ENCODE assay signal across 2 worm cellular contexts in the genomic region with DNA sequence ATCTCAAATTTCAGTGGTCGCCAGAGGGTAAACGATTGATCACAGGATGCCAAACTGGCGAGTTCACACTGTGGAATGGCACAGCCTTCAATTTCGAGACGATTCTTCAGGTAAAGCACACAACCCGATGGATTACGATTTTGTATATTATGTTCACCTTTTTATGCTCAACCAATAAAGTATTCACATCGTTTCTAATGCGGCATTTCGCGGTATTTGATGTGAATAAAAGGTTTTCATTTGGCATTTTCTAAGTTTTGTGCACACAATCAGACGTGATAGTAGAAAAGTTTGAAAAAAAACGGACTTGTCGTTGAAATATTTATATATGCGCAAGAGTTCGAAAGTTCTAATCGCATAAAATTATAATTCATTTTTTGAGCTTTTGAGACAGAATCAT.
TF ChIP-seq lines count a peak whose summit lies in the region.

No protein-coding gene starts in this region.

TF ChIP-seq in whole organism, L4 larva, 104 proteins besides CTCF, POLR2A, EP300 and RAD21:
- TF ChIP-seq ceh-32 (tag; optimal IDR thresholded peaks at IDR 0.05; lab: Kevin White, UChicago; ENCODE audit: poor library complexity), result no peak
- TF ChIP-seq jun-1 (tag; optimal IDR thresholded peaks at IDR 0.05; lab: Kevin White, UChicago), result no peak
- TF ChIP-seq skn-1 (tag; optimal IDR thresholded peaks at IDR 0.05; lab: Kevin White, UChicago), result no peak
- no peak for TF ChIP-seq D1046.2 (GFP tag; IDR thresholded peaks at IDR 0.05; lab: Robert Waterston, UW)
- no peak for TF ChIP-seq mep-1 (tag; optimal IDR thresholded peaks at IDR 0.05; lab: Kevin White, UChicago)
- TF ChIP-seq saeg-2 (GFP tag; IDR thresholded peaks at IDR 0.05; lab: Robert Waterston, UW), result no peak
- no peak for TF ChIP-seq mxl-3 (GFP tag; optimal IDR thresholded peaks at IDR 0.05; lab: Kevin White, UChicago)
- TF ChIP-seq F44E2.7 (GFP tag; IDR thresholded peaks at IDR 0.05; lab: Robert Waterston, UW), result no peak
- TF ChIP-seq aha-1 (tag; lab: Kevin White, UChicago), result peak; percentile 83
- no peak for TF ChIP-seq lin-1 (GFP tag; IDR thresholded peaks at IDR 0.05; lab: Robert Waterston, UW)
- peak in 1 of 2 experiments; percentile 77 for TF ChIP-seq unc-62 (GFP tag; optimal IDR thresholded peaks at IDR 0.05 in 1 of 2; lab: Kevin White, UChicago)
- no peak for TF ChIP-seq unc-62 (tag; optimal IDR thresholded peaks at IDR 0.05; lab: Kevin White, UChicago)

TF ChIP-seq in whole organism, young adult, 124 proteins besides CTCF, POLR2A, EP300 and RAD21:
- no peak for TF ChIP-seq atf-7 (tag; optimal IDR thresholded peaks at IDR 0.05; lab: Kevin White, UChicago)
- TF ChIP-seq snpc-1.1 (tag; optimal IDR thresholded peaks at IDR 0.05; lab: Kevin White, UChicago; ENCODE audit: insufficient read depth), result peak; percentile 8
- TF ChIP-seq ceh-58 (GFP tag; IDR thresholded peaks at IDR 0.05; lab: Robert Waterston, UW), result no peak
- no peak for TF ChIP-seq cebp-2 (GFP tag; IDR thresholded peaks at IDR 0.05; lab: Robert Waterston, UW)
- no peak for TF ChIP-seq lir-1 (GFP tag; conservative IDR thresholded peaks at IDR 0.05; lab: Robert Waterston, UW)
